Worm (Caenorhabditis elegans) whole organism, early embryonic: ENCODE measurements around the gene dop-5.

Experiments
- B0310.2 ChIP-seq: sonication (generic microtip); optimal IDR thresholded peaks from 2 replicates; lab custom pipeline; 2016; ENCODE audit warnings: mild to moderate bottlenecking, missing genetic modification characterization, missing compliant biosample characterization
- F13C5.2 ChIP-seq: sonication (generic microtip); optimal IDR thresholded peaks from 2 replicates; lab custom pipeline; 2017; ENCODE audit warnings: mild to moderate bottlenecking, missing genetic modification characterization, inconsistent platforms, missing compliant biosample characterization
- aly-1 ChIP-seq: sonication (generic microtip); optimal IDR thresholded peaks from 2 replicates; lab custom pipeline; 2016; ENCODE audit warnings: missing genetic modification characterization, missing compliant biosample characterization
- ama-1 ChIP-seq: fragments of 150-350 bp; optimal IDR thresholded peaks from 2 replicates; lab custom pipeline; 2014
- ceh-13 ChIP-seq: fragments of 200-800 bp; sonication (Bioruptor generic); optimal IDR thresholded peaks from 2 replicates; lab custom pipeline; 2018; ENCODE audit warnings: mild to moderate bottlenecking, missing genetic modification characterization, missing compliant biosample characterization
- ceh-36 ChIP-seq: sonication (generic microtip); optimal IDR thresholded peaks from 2 replicates; lab custom pipeline; 2016; ENCODE audit warnings: missing genetic modification characterization, inconsistent platforms, missing compliant biosample characterization
- ets-7 ChIP-seq: sonication (generic microtip); optimal IDR thresholded peaks from 2 replicates; lab custom pipeline; 2016; ENCODE audit warnings: missing genotype, missing genetic modification characterization, missing compliant biosample characterization
- flt-1 ChIP-seq: fragments of 200-800 bp; sonication (Bioruptor generic); IDR thresholded peaks from 2 replicates; pipeline ENCODE4 v1.3.6; 2022; ENCODE audit warnings: missing genetic modification characterization, missing compliant biosample characterization
- hmbx-1 ChIP-seq: sonication (generic microtip); optimal IDR thresholded peaks from 2 replicates; lab custom pipeline; 2016; ENCODE audit warnings: mild to moderate bottlenecking, missing genetic modification characterization, missing compliant biosample characterization
- hmg-4 ChIP-seq: fragments of 200-800 bp; sonication (Bioruptor generic); optimal IDR thresholded peaks from 2 replicates; lab custom pipeline; 2018; ENCODE audit warnings: mild to moderate bottlenecking, missing genetic modification characterization, missing compliant biosample characterization
- hnd-1 ChIP-seq: sonication (generic microtip); optimal IDR thresholded peaks from 2 replicates; lab custom pipeline; 2016; ENCODE audit warnings: missing genetic modification characterization, missing compliant biosample characterization
- pes-1 ChIP-seq: fragments of 200-800 bp; sonication (Bioruptor generic); IDR thresholded peaks from 2 replicates; pipeline ENCODE4 v1.3.6; 2022; ENCODE audit warnings: missing genetic modification reagents, missing genetic modification characterization, missing compliant biosample characterization
- scrt-1 ChIP-seq: fragments of 200-800 bp; sonication (Bioruptor generic); IDR thresholded peaks from 2 replicates; pipeline ENCODE4 v1.3.6; 2022; ENCODE audit warnings: missing genetic modification characterization, missing compliant biosample characterization
- sea-1 ChIP-seq: fragments of 200-800 bp; sonication (Bioruptor generic); conservative IDR thresholded peaks from 2 replicates; pipeline ENCODE4 v1.3.6; 2022; ENCODE audit warnings: missing genetic modification characterization, missing compliant biosample characterization
- tbx-11 ChIP-seq: fragments of 200-800 bp; sonication (Bioruptor generic); IDR thresholded peaks from 2 replicates; pipeline ENCODE4 v1.3.6; 2022; ENCODE audit warnings: missing genetic modification characterization, missing compliant biosample characterization
- tbx-37 ChIP-seq: fragments of 200-800 bp; sonication (Bioruptor generic); conservative IDR thresholded peaks from 2 replicates; pipeline ENCODE4 v1.3.6; 2022; ENCODE audit warnings: missing genetic modification reagents, missing genetic modification characterization, missing compliant biosample characterization
- tra-4 ChIP-seq: sonication (generic microtip); optimal IDR thresholded peaks from 2 replicates; lab custom pipeline; 2017; ENCODE audit warnings: missing genetic modification characterization, missing compliant biosample characterization

Gene dop-5

ce11 chrV:11354264-11354663 lies 11.8 kb downstream of the dop-5 start:
- TF ChIP-seq B0310.2 (tag; lab: Kevin White, UChicago) (no peak), sea-1 (GFP tag; lab: Robert Waterston, UW) (no peak), ets-7 (tag; lab: Kevin White, UChicago) (no peak), tra-4 (tag; lab: Kevin White, UChicago) (no peak), flt-1 (GFP tag; lab: Robert Waterston, UW) (no peak), aly-1 (tag; lab: Kevin White, UChicago) (no peak), tbx-11 (GFP tag; lab: Robert Waterston, UW) (no peak), ceh-13 (GFP tag; lab: Kevin White, UChicago) (no peak), tbx-37 (GFP tag; lab: Robert Waterston, UW) (no peak), scrt-1 (GFP tag; lab: Robert Waterston, UW) (no peak), ama-1 (lab: Kevin White, UChicago) (no peak), ceh-36 (no peak), pes-1 (GFP tag; lab: Robert Waterston, UW) (no peak)

- TF ChIP-seq hnd-1 (tag; lab: Kevin White, UChicago), result no peak
Observed at ce11 chrV:11352893-11353292, 13.1 kb downstream of the dop-5 start, which contains the start of gene npr-25. npr-25 (minus strand) TSS chrV:11352993.

- TF ChIP-seq ceh-13 (GFP tag; lab: Kevin White, UChicago) (no peak), pes-1 (GFP tag; lab: Robert Waterston, UW) (no peak), ama-1 (lab: Kevin White, UChicago) (no peak), ets-7 (tag; lab: Kevin White, UChicago) (no peak), sea-1 (GFP tag; lab: Robert Waterston, UW) (no peak), hnd-1 (tag; lab: Kevin White, UChicago) (no peak), hmg-4 (GFP tag; lab: Kevin White, UChicago) (no peak), F13C5.2 (tag; lab: Kevin White, UChicago) (no peak), hmbx-1 (tag; lab: Kevin White, UChicago) (no peak), tbx-11 (GFP tag; lab: Robert Waterston, UW) (no peak), tra-4 (tag; lab: Kevin White, UChicago) (no peak), aly-1 (tag; lab: Kevin White, UChicago) (no peak), B0310.2 (tag; lab: Kevin White, UChicago) (no peak), flt-1 (GFP tag; lab: Robert Waterston, UW) (no peak), ceh-36 (no peak)
Observed at ce11 chrV:11351263-11351662, 14.8 kb downstream of the dop-5 start.

- no peak for TF ChIP-seq ets-7 (tag; lab: Kevin White, UChicago)
Observed at ce11 chrV:11346912-11347311, 19.1 kb downstream of the dop-5 start, which contains the start of gene grl-7. grl-7 (minus strand) TSS chrV:11347012.

- TF ChIP-seq ceh-13 (GFP tag; lab: Kevin White, UChicago), result no peak
- 0 out of 2 replicates have a peak, but pooled peaks have one; percentile 22 for TF ChIP-seq flt-1 (GFP tag; lab: Robert Waterston, UW)
- no peak for TF ChIP-seq aly-1 (tag; lab: Kevin White, UChicago)
- TF ChIP-seq ama-1 (lab: Kevin White, UChicago), result peak; percentile 60
- TF ChIP-seq tbx-37 (GFP tag; lab: Robert Waterston, UW), result no peak
- TF ChIP-seq B0310.2 (tag; lab: Kevin White, UChicago), result peak; percentile 11
- TF ChIP-seq scrt-1 (GFP tag; lab: Robert Waterston, UW), result no peak
- peak; percentile 14 for TF ChIP-seq tra-4 (tag; lab: Kevin White, UChicago)
Observed at ce11 chrV:11344816-11345336, 21.2 kb downstream of the dop-5 start.

ce11 chrV:11344112-11344511 lies 21.9 kb downstream of the dop-5 start:
- peak; percentile 8 for TF ChIP-seq ama-1 (lab: Kevin White, UChicago)
- TF ChIP-seq ceh-13 (GFP tag; lab: Kevin White, UChicago), result no peak

- no peak for TF ChIP-seq sea-1 (GFP tag; lab: Robert Waterston, UW)
Observed at ce11 chrV:11341913-11342312, 24.1 kb downstream of the dop-5 start, which contains the start of gene T02E9.5. T02E9.5 (plus strand) TSS chrV:11342233.

- TF ChIP-seq ets-7 (tag; lab: Kevin White, UChicago), result no peak
- no peak for TF ChIP-seq hnd-1 (tag; lab: Kevin White, UChicago)
- no peak for TF ChIP-seq ama-1 (lab: Kevin White, UChicago)
- TF ChIP-seq sea-1 (GFP tag; lab: Robert Waterston, UW), result no peak
- no peak for TF ChIP-seq aly-1 (tag; lab: Kevin White, UChicago)
- TF ChIP-seq flt-1 (GFP tag; lab: Robert Waterston, UW), result no peak
- no peak for TF ChIP-seq tbx-37 (GFP tag; lab: Robert Waterston, UW)
- TF ChIP-seq hmg-4 (GFP tag; lab: Kevin White, UChicago), result peak; percentile 20
- TF ChIP-seq scrt-1 (GFP tag; lab: Robert Waterston, UW), result 0 out of 2 replicates have a peak, but pooled peaks have one; percentile 32
- no peak for TF ChIP-seq ceh-36
Observed at ce11 chrV:11341130-11341675, 24.8 kb downstream of the dop-5 start.
